Fruit fly (Drosophila melanogaster) whole organism, adult: ENCODE results near the gene Ppt2.

Experiments used
- CG11617 ChIP-seq: fragments of 200-800 bp; sonication (Bioruptor generic); optimal IDR thresholded peaks from 2 replicates; lab custom pipeline; 2017; ENCODE audit warnings: mild to moderate bottlenecking, missing biosample characterization, missing genetic modification reagents, missing genetic modification characterization
- CG12768 ChIP-seq: fragments of 200-800 bp; sonication (Bioruptor generic); optimal IDR thresholded peaks from 2 replicates; lab custom pipeline; 2017; ENCODE audit warnings: missing biosample characterization, missing genetic modification characterization, mild to moderate bottlenecking, moderate library complexity, missing genetic modification reagents
- CG14711 ChIP-seq: fragments of 200-800 bp; sonication (Bioruptor generic); optimal IDR thresholded peaks from 2 replicates; lab custom pipeline; 2018; ENCODE audit warnings: missing biosample characterization, mild to moderate bottlenecking, missing genetic modification characterization, moderate library complexity
- CG1620 ChIP-seq: fragments of 200-800 bp; sonication (Bioruptor generic); optimal IDR thresholded peaks from 2 replicates; lab custom pipeline; 2016; ENCODE audit warnings: missing biosample characterization, missing genetic modification characterization
- CG33017 ChIP-seq: fragments of 200-800 bp; sonication (Bioruptor generic); optimal IDR thresholded peaks from 2 replicates; lab custom pipeline; 2018; ENCODE audit warnings: missing biosample characterization, mild to moderate bottlenecking, missing genetic modification characterization, moderate library complexity
- CG5204 ChIP-seq: fragments of 200-800 bp; sonication (Bioruptor generic); optimal IDR thresholded peaks from 2 replicates; lab custom pipeline; 2016; ENCODE audit warnings: missing biosample characterization, missing genetic modification characterization
- CG7045 ChIP-seq: fragments of 200-800 bp; sonication (Bioruptor generic); optimal IDR thresholded peaks from 2 replicates; lab custom pipeline; 2017; ENCODE audit warnings: missing biosample characterization, mild to moderate bottlenecking, missing genetic modification characterization
- CG7101 ChIP-seq: fragments of 200-800 bp; sonication (Bioruptor generic); optimal IDR thresholded peaks from 2 replicates; lab custom pipeline; 2018; ENCODE audit warnings: missing biosample characterization, mild to moderate bottlenecking, missing genetic modification characterization, moderate library complexity
- Clk ChIP-seq: fragments of 200-800 bp; sonication (Bioruptor generic); optimal IDR thresholded peaks from 2 replicates; lab custom pipeline; 2017; ENCODE audit warnings: missing biosample characterization, missing genetic modification characterization
- Crg-1 ChIP-seq: fragments of 200-800 bp; sonication (Bioruptor generic); optimal IDR thresholded peaks from 2 replicates; lab custom pipeline; 2016; ENCODE audit warnings: missing biosample characterization, missing genetic modification characterization
- Hr96 ChIP-seq: fragments of 200-800 bp; sonication (Bioruptor generic); optimal IDR thresholded peaks from 2 replicates; lab custom pipeline; 2016; ENCODE audit warnings: missing biosample characterization, missing genetic modification characterization
- Mnt ChIP-seq: fragments of 200-800 bp; sonication (Bioruptor generic); optimal IDR thresholded peaks from 2 replicates; lab custom pipeline; 2016; ENCODE audit warnings: missing biosample characterization, mild to moderate bottlenecking, missing genetic modification characterization
- bab1 ChIP-seq: fragments of 200-800 bp; sonication (Bioruptor generic); optimal IDR thresholded peaks from 3 replicates; lab custom pipeline; 2019; ENCODE audit warnings: missing biosample characterization, mild to moderate bottlenecking, missing genetic modification characterization, moderate library complexity
- cic ChIP-seq: fragments of 200-800 bp; sonication (Bioruptor generic); optimal IDR thresholded peaks from 2 replicates; lab custom pipeline; 2017; ENCODE audit warnings: missing biosample characterization, mild to moderate bottlenecking, missing genetic modification characterization, moderate library complexity
- cnc ChIP-seq, 2 experiments: fragments of >200 bp; optimal IDR thresholded peaks; 2 replicates each; lab custom pipeline; 2017
- kay ChIP-seq: fragments of 200-800 bp; sonication (Bioruptor generic); peaks from one replicate; lab custom pipeline; 2016; ENCODE audit warnings: missing biosample characterization, missing genetic modification characterization, borderline replicate concordance
- ovo ChIP-seq: fragments of 200-800 bp; sonication (Bioruptor generic); optimal IDR thresholded peaks from 2 replicates; lab custom pipeline; 2016; ENCODE audit warnings: missing biosample characterization, missing genetic modification characterization
- pad ChIP-seq: fragments of 200-800 bp; sonication (Bioruptor generic); optimal IDR thresholded peaks from 3 replicates; lab custom pipeline; 2017; ENCODE audit warnings: missing biosample characterization, missing genetic modification characterization, mild to moderate bottlenecking, moderate library complexity, missing genetic modification reagents
- tj ChIP-seq: fragments of 200-800 bp; sonication (Bioruptor generic); optimal IDR thresholded peaks from 3 replicates; lab custom pipeline; 2017; ENCODE audit warnings: missing biosample characterization, mild to moderate bottlenecking, missing genetic modification characterization, moderate library complexity
- toe ChIP-seq: fragments of 200-800 bp; sonication (Bioruptor generic); optimal IDR thresholded peaks from 2 replicates; lab custom pipeline; 2016; ENCODE audit warnings: missing biosample characterization, missing genetic modification characterization

Ppt2 gene

dm6 chr2L:11317655-11318278, 37.7 kb downstream of the Ppt2 start:
- no peak for TF ChIP-seq CG7045 (GFP tag; lab: Kevin White, UChicago)
- no peak for TF ChIP-seq CG14711 (tag; lab: Kevin White, UChicago)
- TF ChIP-seq pad (GFP tag; lab: Kevin White, UChicago) = no peak
- TF ChIP-seq cnc (optimal IDR thresholded peaks at IDR 0.05; lab: Kevin White, UChicago) = no peak
- no peak for TF ChIP-seq CG1620 (GFP tag; lab: Kevin White, UChicago)
- no peak for TF ChIP-seq CG12768
- TF ChIP-seq bab1 (GFP tag; lab: Kevin White, UChicago) = no peak
- TF ChIP-seq Hr96 (GFP tag; lab: Kevin White, UChicago) = no peak
- no peak for TF ChIP-seq CG11617
- no peak for TF ChIP-seq toe
- no peak for TF ChIP-seq CG33017
- no peak for TF ChIP-seq CG7101 (tag; lab: Kevin White, UChicago)
- no peak for TF ChIP-seq Mnt
- TF ChIP-seq Clk = no peak
- TF ChIP-seq Crg-1 = no peak
- TF ChIP-seq tj (GFP tag; lab: Kevin White, UChicago) = no peak
- no peak for TF ChIP-seq ovo
- TF ChIP-seq cic (GFP tag; lab: Kevin White, UChicago) = no peak
- TF ChIP-seq CG5204 (GFP tag; lab: Kevin White, UChicago) = no peak

DNA sequence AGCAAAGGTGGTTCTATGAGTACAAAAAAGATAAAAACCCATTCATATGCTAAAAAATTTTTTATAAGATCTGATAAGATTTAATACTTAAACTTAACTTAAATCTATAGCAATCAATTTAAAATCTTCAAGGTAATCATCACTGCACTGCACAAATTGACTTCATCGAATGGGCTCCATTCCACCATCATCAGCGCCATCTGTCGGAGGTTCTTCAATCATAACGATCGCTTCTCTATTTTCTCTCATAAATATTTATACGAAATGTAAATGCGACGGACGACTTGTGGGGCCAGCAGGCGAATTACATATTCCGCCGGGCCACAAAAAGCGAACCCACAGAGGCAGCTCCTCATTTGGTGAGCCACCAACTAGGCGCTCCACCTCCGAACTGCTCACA, 38.4 kb downstream of the Ppt2 start:
- no peak for TF ChIP-seq Crg-1
- no peak for TF ChIP-seq toe
- TF ChIP-seq ovo = no peak
- no peak for TF ChIP-seq Clk
- TF ChIP-seq CG7101 (tag; lab: Kevin White, UChicago) = no peak
- no peak for TF ChIP-seq CG14711 (tag; lab: Kevin White, UChicago)

- TF ChIP-seq Crg-1 (no peak), Mnt (no peak), CG33017 (no peak), CG11617 (no peak), CG1620 (GFP tag; lab: Kevin White, UChicago) (no peak), CG7101 (tag; lab: Kevin White, UChicago) (no peak), kay (no peak), cnc (optimal IDR thresholded peaks at IDR 0.05; lab: Kevin White, UChicago) (no peak), bab1 (GFP tag; lab: Kevin White, UChicago) (no peak), cic (GFP tag; lab: Kevin White, UChicago) (no peak), CG5204 (GFP tag; lab: Kevin White, UChicago) (no peak)
Observed at dm6 chr2L:11319221-11319620, 39.1 kb downstream of the Ppt2 start.

- no peak for TF ChIP-seq CG1620 (GFP tag; lab: Kevin White, UChicago)
- no peak for TF ChIP-seq tj (GFP tag; lab: Kevin White, UChicago)
- no peak for TF ChIP-seq pad (GFP tag; lab: Kevin White, UChicago)
- no peak for TF ChIP-seq CG5204 (GFP tag; lab: Kevin White, UChicago)
- no peak for TF ChIP-seq Hr96 (GFP tag; lab: Kevin White, UChicago)
- no peak for TF ChIP-seq CG14711 (tag; lab: Kevin White, UChicago)
- TF ChIP-seq Clk = no peak
- no peak for TF ChIP-seq CG33017
- TF ChIP-seq toe = no peak
- no peak for TF ChIP-seq ovo
- no peak for TF ChIP-seq CG7101 (tag; lab: Kevin White, UChicago)
- no peak for TF ChIP-seq Crg-1
- no peak for TF ChIP-seq bab1 (GFP tag; lab: Kevin White, UChicago)
- TF ChIP-seq cnc (optimal IDR thresholded peaks at IDR 0.05; lab: Kevin White, UChicago) = no peak
Observed at dm6 chr2L:11322115-11322514, 42.0 kb downstream of the Ppt2 start.

DNA sequence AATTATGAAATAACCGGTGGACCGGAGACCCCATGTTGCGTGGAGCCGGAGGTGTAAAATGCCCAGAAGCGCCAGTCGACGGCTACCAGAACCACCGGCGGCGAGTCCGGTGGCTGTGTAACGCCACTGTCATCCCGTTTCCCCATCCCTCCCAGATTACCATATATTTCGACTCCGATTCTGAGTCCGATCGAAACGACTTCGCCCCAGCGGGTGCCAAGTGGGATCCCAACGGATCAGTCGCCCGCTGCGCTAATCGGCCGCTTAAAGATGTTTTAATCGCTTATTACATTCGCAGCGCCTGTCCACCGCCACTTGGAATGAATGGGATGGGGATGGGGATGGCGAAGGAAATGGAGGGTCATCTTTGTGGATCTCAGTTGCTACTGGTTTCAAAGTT, 42.7 kb downstream of the Ppt2 start:
- no peak for TF ChIP-seq CG11617
- no peak for TF ChIP-seq CG7101 (tag; lab: Kevin White, UChicago)
- no peak for TF ChIP-seq CG7045 (GFP tag; lab: Kevin White, UChicago)
- TF ChIP-seq Crg-1 = no peak
- TF ChIP-seq Hr96 (GFP tag; lab: Kevin White, UChicago) = no peak
- TF ChIP-seq pad (GFP tag; lab: Kevin White, UChicago) = no peak
- no peak for TF ChIP-seq Mnt
- no peak for TF ChIP-seq ovo
- TF ChIP-seq CG5204 (GFP tag; lab: Kevin White, UChicago) = no peak
- no peak for TF ChIP-seq CG33017
- no peak for TF ChIP-seq tj (GFP tag; lab: Kevin White, UChicago)
- TF ChIP-seq Clk = no peak
- no peak for TF ChIP-seq CG14711 (tag; lab: Kevin White, UChicago)
- TF ChIP-seq cic (GFP tag; lab: Kevin White, UChicago) = no peak
- no peak for TF ChIP-seq CG1620 (GFP tag; lab: Kevin White, UChicago)
- no peak for TF ChIP-seq cnc (optimal IDR thresholded peaks at IDR 0.05; lab: Kevin White, UChicago)
- no peak for TF ChIP-seq toe
- no peak for TF ChIP-seq bab1 (GFP tag; lab: Kevin White, UChicago)
- no peak for TF ChIP-seq CG12768

dm6 chr2L:11323917-11324316, 43.8 kb downstream of the Ppt2 start:
- TF ChIP-seq CG1620 (GFP tag; lab: Kevin White, UChicago) (no peak), ovo (no peak), CG11617 (no peak), tj (GFP tag; lab: Kevin White, UChicago) (no peak), CG7045 (GFP tag; lab: Kevin White, UChicago) (no peak), Crg-1 (no peak), toe (no peak), CG12768 (no peak), CG33017 (no peak), Mnt (no peak), Hr96 (GFP tag; lab: Kevin White, UChicago) (no peak), CG14711 (tag; lab: Kevin White, UChicago) (no peak), cic (GFP tag; lab: Kevin White, UChicago) (no peak), pad (GFP tag; lab: Kevin White, UChicago) (no peak)
